Worm (Caenorhabditis elegans) whole organism, early embryonic: ENCODE results near the gene F28C1.3.
A peak's percentile ranks its signal among the peaks of the same experiment; 100 is the strongest.

Experiments
- B0310.2 ChIP-seq: sonication (generic microtip); optimal IDR thresholded peaks from 2 replicates; lab custom pipeline; 2016; ENCODE audit warnings: mild to moderate bottlenecking, missing genetic modification characterization, missing compliant biosample characterization
- F13C5.2 ChIP-seq: sonication (generic microtip); optimal IDR thresholded peaks from 2 replicates; lab custom pipeline; 2017; ENCODE audit warnings: mild to moderate bottlenecking, missing genetic modification characterization, inconsistent platforms, missing compliant biosample characterization
- aly-1 ChIP-seq: sonication (generic microtip); optimal IDR thresholded peaks from 2 replicates; lab custom pipeline; 2016; ENCODE audit warnings: missing genetic modification characterization, missing compliant biosample characterization
- ama-1 ChIP-seq: fragments of 150-350 bp; optimal IDR thresholded peaks from 2 replicates; lab custom pipeline; 2014
- ceh-13 ChIP-seq: fragments of 200-800 bp; sonication (Bioruptor generic); optimal IDR thresholded peaks from 2 replicates; lab custom pipeline; 2018; ENCODE audit warnings: mild to moderate bottlenecking, missing genetic modification characterization, missing compliant biosample characterization
- ceh-36 ChIP-seq: sonication (generic microtip); optimal IDR thresholded peaks from 2 replicates; lab custom pipeline; 2016; ENCODE audit warnings: missing genetic modification characterization, inconsistent platforms, missing compliant biosample characterization
- ets-7 ChIP-seq: sonication (generic microtip); optimal IDR thresholded peaks from 2 replicates; lab custom pipeline; 2016; ENCODE audit warnings: missing genotype, missing genetic modification characterization, missing compliant biosample characterization
- flt-1 ChIP-seq: fragments of 200-800 bp; sonication (Bioruptor generic); IDR thresholded peaks from 2 replicates; pipeline ENCODE4 v1.3.6; 2022; ENCODE audit warnings: missing genetic modification characterization, missing compliant biosample characterization
- hmbx-1 ChIP-seq: sonication (generic microtip); optimal IDR thresholded peaks from 2 replicates; lab custom pipeline; 2016; ENCODE audit warnings: mild to moderate bottlenecking, missing genetic modification characterization, missing compliant biosample characterization
- hmg-4 ChIP-seq: fragments of 200-800 bp; sonication (Bioruptor generic); optimal IDR thresholded peaks from 2 replicates; lab custom pipeline; 2018; ENCODE audit warnings: mild to moderate bottlenecking, missing genetic modification characterization, missing compliant biosample characterization
- hnd-1 ChIP-seq: sonication (generic microtip); optimal IDR thresholded peaks from 2 replicates; lab custom pipeline; 2016; ENCODE audit warnings: missing genetic modification characterization, missing compliant biosample characterization
- pes-1 ChIP-seq: fragments of 200-800 bp; sonication (Bioruptor generic); IDR thresholded peaks from 2 replicates; pipeline ENCODE4 v1.3.6; 2022; ENCODE audit warnings: missing genetic modification reagents, missing genetic modification characterization, missing compliant biosample characterization
- scrt-1 ChIP-seq: fragments of 200-800 bp; sonication (Bioruptor generic); IDR thresholded peaks from 2 replicates; pipeline ENCODE4 v1.3.6; 2022; ENCODE audit warnings: missing genetic modification characterization, missing compliant biosample characterization
- sea-1 ChIP-seq: fragments of 200-800 bp; sonication (Bioruptor generic); conservative IDR thresholded peaks from 2 replicates; pipeline ENCODE4 v1.3.6; 2022; ENCODE audit warnings: missing genetic modification characterization, missing compliant biosample characterization
- tbx-11 ChIP-seq: fragments of 200-800 bp; sonication (Bioruptor generic); IDR thresholded peaks from 2 replicates; pipeline ENCODE4 v1.3.6; 2022; ENCODE audit warnings: missing genetic modification characterization, missing compliant biosample characterization
- tbx-37 ChIP-seq: fragments of 200-800 bp; sonication (Bioruptor generic); conservative IDR thresholded peaks from 2 replicates; pipeline ENCODE4 v1.3.6; 2022; ENCODE audit warnings: missing genetic modification reagents, missing genetic modification characterization, missing compliant biosample characterization
- tra-4 ChIP-seq: sonication (generic microtip); optimal IDR thresholded peaks from 2 replicates; lab custom pipeline; 2017; ENCODE audit warnings: missing genetic modification characterization, missing compliant biosample characterization

Gene F28C1.3

DNA sequence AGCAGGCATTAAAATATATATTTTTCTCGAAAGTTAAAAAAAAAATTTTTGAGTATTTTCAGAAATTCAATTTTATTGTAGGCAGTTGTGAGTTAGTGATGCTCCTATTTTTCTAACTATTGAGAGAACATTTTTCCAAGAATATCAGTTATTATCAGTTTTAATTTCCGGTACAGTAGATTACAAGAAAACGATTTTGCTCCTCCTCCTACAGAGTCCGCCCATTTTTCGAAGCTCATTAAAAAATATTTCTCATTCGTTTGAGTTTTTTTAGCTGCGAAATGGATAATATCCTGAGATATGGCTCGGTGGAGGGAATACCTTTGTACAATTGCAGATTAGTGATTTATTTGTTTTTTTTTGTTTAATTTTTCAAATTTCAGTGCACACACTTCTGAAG is 16.1 kb downstream of the F28C1.3 start, which contains the start of gene srt-39:
Gene srt-39 (plus strand): TSS at position 301 of the 400 bp plus-strand sequence.
- TF ChIP-seq ets-7 (tag; lab: Kevin White, UChicago): no peak

DNA sequence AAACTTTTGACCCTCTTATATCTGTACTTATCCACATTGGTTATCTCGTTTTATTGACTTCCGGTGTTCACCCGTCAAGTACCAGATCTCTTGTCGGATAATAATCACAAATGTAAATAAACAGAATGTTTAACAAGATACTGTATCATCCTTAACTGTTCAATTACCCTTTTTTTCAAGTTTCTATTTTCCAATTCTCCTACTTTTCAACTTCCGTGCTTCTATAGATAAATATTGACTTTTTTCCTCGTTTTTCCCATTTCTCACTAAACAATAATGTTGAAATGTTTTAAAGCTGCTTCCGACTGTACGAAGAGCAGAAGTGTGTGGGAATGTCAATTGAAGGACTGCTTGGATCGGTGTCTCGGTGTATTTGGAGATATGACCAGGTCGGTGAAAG is 18.5 kb downstream of the F28C1.3 start, which contains the start of gene inx-11:
Gene inx-11 (plus strand): TSS at position 301 of the 400 bp plus-strand sequence.
- TF ChIP-seq ama-1 (lab: Kevin White, UChicago) (no peak), tbx-11 (no peak), ets-7 (tag; lab: Kevin White, UChicago) (no peak), B0310.2 (tag; lab: Kevin White, UChicago) (no peak), pes-1 (GFP tag; lab: Robert Waterston, UW) (no peak), hmg-4 (GFP tag; lab: Kevin White, UChicago) (no peak), scrt-1 (GFP tag; lab: Robert Waterston, UW) (no peak), tra-4 (tag; lab: Kevin White, UChicago) (no peak), ceh-36 (no peak), ceh-13 (no peak), aly-1 (tag; lab: Kevin White, UChicago) (no peak)

DNA sequence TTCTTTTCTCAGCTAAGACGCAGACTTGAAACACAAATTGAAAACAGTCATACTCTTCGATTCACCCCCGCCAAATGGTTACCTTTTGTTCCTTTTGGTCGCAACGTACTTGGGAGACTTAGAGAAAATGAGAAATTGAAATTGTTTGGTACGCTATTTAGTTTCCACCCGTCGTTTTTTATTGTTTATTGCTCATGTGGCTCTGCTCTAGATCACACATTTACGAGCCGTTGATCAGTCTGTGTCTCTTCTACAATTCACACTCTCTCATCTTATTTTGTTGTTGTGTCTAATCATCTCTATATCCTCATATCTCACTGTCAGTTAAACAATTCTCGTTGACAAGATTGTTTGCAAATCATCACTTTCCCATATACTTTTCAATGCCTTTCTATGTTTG is 19.5 kb downstream of the F28C1.3 start:
- TF ChIP-seq B0310.2 (tag; lab: Kevin White, UChicago) (no peak), F13C5.2 (tag; lab: Kevin White, UChicago) (no peak), aly-1 (tag; lab: Kevin White, UChicago) (no peak), tbx-11 (no peak), tbx-37 (GFP tag; lab: Robert Waterston, UW) (no peak), hmbx-1 (tag; lab: Kevin White, UChicago) (no peak), sea-1 (GFP tag; lab: Robert Waterston, UW) (no peak), scrt-1 (GFP tag; lab: Robert Waterston, UW) (no peak), flt-1 (no peak)

DNA sequence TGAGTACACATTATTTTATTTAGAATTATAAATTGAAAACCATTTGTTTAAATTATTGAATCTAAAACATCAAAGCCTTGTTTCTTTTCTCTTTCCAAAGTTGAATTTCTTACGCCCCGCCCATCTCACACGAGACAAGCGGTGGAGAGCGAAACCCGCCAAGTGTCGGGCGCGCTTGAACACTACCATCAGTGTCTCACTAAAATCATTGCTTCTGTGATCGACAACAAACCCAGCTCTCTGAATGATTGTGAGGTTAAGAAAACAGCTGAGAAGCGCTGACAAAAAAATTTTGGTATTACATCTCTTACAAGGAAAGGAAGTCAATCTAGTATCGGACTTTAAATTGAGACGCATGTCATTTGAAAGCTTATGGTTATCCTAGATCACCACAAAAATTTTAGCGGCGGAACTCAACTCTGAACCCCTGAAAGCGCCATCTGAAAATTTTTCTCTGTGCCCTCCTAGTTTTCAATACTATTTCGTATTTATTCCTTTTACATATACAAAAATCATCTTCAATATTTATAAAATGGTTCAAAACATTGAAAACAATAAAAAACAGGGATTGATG is 22.7 kb downstream of the F28C1.3 start:
- TF ChIP-seq tra-4 (tag; lab: Kevin White, UChicago) (no peak), tbx-37 (GFP tag; lab: Robert Waterston, UW) (0 out of 2 replicates have a peak, but pooled peaks have one; percentile 9)

DNA sequence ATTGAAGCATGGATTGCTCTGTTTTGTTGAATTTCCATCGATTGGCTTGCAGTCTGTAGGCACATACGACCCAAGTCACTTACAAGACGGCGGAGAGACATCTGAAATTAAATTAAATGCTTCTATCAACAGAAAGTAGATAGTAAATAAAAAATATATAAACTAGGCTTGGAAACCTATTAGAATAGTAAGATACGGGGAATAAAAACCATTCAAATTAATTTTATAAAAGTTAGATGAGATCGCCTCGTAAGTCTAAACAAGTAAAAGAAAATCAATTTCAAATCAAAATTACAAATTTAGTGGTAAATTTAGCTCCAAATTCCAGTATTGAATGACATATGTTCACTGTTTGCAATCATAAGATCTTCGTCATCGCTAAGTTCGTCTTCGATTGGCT is 26.1 kb downstream of the F28C1.3 start, which contains the start of gene mrps-11:
Gene mrps-11 (minus strand): TSS at position 101 of the 400 bp plus-strand sequence.
- TF ChIP-seq hmg-4 (GFP tag; lab: Kevin White, UChicago) (no peak), flt-1 (no peak), tra-4 (tag; lab: Kevin White, UChicago) (no peak), pes-1 (GFP tag; lab: Robert Waterston, UW) (no peak), sea-1 (GFP tag; lab: Robert Waterston, UW) (no peak), tbx-11 (no peak)

DNA sequence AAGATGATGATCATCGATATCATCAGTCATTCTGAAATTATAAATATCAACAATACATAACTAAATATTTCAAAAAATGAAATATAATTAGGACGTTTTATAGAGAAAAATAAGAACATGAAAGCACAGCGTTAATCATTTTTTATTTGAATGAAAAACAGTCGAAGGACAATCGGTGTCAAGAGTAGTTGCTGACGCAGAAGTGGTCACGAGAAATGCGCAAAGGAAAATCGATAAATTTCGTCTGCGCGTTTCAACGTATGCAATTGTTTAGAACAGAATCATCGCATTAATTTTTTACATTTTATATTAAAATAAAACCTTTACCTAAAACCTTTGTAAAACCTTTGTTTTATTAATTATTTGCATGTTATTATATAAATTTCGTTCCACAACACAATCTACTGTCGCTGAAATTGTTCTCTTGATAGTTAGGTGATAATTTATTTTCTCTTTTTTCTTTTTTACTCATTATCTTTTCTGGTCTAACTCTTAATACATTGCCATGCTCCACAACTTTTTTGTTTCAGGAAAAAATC is 29.3 kb downstream of the F28C1.3 start, which contains the start of the genes W04D2.4 and rbm-25:
Gene W04D2.4 (minus strand): TSS at position 31 of the 539 bp plus-strand sequence.
Gene rbm-25 (plus strand): TSS at position 489 of the 539 bp plus-strand sequence.
- TF ChIP-seq scrt-1 (GFP tag; lab: Robert Waterston, UW) (no peak), F13C5.2 (tag; lab: Kevin White, UChicago) (peak; percentile 53)

DNA sequence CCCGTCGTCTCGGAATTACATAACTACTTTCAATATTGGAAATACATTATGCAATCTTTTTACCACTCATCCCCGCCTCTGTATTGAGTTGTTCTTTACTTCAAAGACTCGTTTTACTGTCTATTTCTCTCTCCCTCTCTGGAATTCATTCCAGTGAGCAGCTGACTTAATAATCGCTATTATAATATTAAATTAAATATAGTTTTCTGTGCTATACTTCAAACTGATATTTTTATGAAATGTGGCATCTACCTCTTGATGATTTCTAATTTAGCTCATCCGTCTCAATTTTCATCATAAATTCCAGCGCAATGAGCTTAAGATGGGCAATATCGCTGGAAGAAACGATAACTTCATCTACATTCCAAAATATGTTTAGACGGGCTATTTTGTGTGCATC is 35.0 kb downstream of the F28C1.3 start, which contains the start of gene T28H10.1:
Gene T28H10.1 (plus strand): TSS at position 301 of the 400 bp plus-strand sequence.
- TF ChIP-seq F13C5.2 (tag; lab: Kevin White, UChicago) (no peak), pes-1 (GFP tag; lab: Robert Waterston, UW) (no peak), sea-1 (GFP tag; lab: Robert Waterston, UW) (no peak), flt-1 (no peak), tbx-11 (no peak), scrt-1 (GFP tag; lab: Robert Waterston, UW) (no peak), hmg-4 (GFP tag; lab: Kevin White, UChicago) (no peak), hnd-1 (tag; lab: Kevin White, UChicago) (no peak), ceh-36 (no peak)

DNA sequence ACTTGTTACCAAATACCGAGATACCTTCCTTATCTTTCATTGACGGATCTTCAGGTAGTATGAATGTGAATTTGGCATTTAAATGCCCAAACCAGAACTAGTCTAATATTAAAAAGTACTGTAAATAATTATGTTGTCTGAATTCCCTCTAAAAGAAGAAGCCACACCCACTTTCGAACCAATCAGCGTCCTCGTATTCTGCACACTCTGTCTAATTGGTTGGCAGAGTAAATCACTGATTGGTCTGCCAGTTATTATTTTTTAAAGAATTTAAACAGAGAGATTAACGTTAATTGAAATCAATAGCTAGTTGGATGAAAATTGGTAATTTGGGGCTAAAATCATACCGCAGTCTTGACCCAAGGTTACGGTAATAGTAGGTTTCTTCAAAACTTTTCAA is 37.3 kb downstream of the F28C1.3 start:
- no peak for TF ChIP-seq ceh-36
- TF ChIP-seq tbx-37 (GFP tag; lab: Robert Waterston, UW): no peak
- TF ChIP-seq aly-1 (tag; lab: Kevin White, UChicago): no peak
- no peak for TF ChIP-seq sea-1 (GFP tag; lab: Robert Waterston, UW)
- no peak for TF ChIP-seq B0310.2 (tag; lab: Kevin White, UChicago)

DNA sequence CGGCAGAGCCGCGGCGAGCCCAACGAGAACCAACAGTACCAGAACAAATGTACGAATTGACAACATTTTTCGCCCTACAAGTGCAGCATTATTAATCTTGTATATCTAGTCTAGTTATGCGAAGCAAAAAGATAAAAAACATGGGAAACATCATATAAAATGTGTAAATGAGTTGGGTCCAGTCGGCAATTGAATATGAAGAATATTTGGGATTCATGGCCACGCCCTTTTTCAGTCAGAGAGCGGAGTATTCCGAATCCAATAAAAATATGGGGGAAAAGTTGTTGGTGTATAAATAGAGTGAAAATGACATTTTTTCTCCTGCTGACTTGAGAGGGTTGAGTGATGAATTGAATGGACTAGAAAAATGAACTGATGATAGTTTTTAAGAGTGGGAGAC is 37.7 kb downstream of the F28C1.3 start, which contains the start of gene nlp-46:
Gene nlp-46 (minus strand): TSS at position 101 of the 400 bp plus-strand sequence.
- TF ChIP-seq hmg-4 (GFP tag; lab: Kevin White, UChicago) (no peak), ama-1 (lab: Kevin White, UChicago) (no peak), pes-1 (GFP tag; lab: Robert Waterston, UW) (no peak), ets-7 (tag; lab: Kevin White, UChicago) (no peak), aly-1 (tag; lab: Kevin White, UChicago) (no peak), F13C5.2 (tag; lab: Kevin White, UChicago) (no peak), scrt-1 (GFP tag; lab: Robert Waterston, UW) (no peak), hmbx-1 (tag; lab: Kevin White, UChicago) (no peak), B0310.2 (tag; lab: Kevin White, UChicago) (no peak)
